Fruit fly (Drosophila melanogaster) S2 (cell line): ENCODE results near the gene Sec13.

Source experiments
- CG8478 ChIP-seq: fragments of >200 bp; optimal IDR thresholded peaks from 2 replicates; lab custom pipeline; 2018
- CTCF ChIP-seq, 2 experiments: fragments of >200 bp; optimal IDR thresholded peaks; 2 replicates each; lab custom pipeline; 2018

dm6 chr3R:23367540-23367939, 11.5 kb downstream of the Sec13 start:
- TF ChIP-seq CTCF (optimal IDR thresholded peaks at IDR 0.05; lab: Kevin White, UChicago): no peak
- no peak for TF ChIP-seq CG8478 (lab: Kevin White, UChicago)
